Worm (Caenorhabditis elegans): ENCODE measurements around the gene faah-5.

Gene faah-5

DNA sequence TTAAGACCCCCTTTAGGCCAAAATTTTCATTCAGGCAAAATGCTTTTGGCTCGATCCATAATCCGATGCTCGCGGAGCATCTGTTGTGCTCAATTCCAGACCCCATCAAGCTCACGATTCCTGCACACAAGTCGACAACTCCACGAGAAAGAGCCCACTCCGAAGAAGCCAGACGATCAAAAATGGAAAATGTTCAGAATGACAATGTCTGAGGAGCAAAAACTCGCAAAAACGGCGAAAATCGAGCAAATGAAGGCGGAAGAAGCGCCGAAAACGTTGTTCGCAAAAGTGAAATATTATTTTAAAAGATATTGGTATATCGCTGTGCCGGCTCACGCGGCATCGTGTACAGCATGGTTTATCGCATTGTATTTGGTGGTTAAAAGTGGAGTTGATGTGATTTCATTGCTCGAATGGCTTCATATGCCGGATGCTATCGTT lies 30.4 kb upstream of the faah-5 start, which contains the start of gene Y56A3A.22 (continued):
- TF ChIP-seq ZK546.5 (tag; optimal IDR thresholded peaks at IDR 0.05) (no peak), daf-12 (tag; optimal IDR thresholded peaks at IDR 0.05) (no peak), fkh-10 (GFP tag; optimal IDR thresholded peaks at IDR 0.05) (no peak), lir-3 (tag; optimal IDR thresholded peaks at IDR 0.05) (no peak), mdl-1 (tag; optimal IDR thresholded peaks at IDR 0.05) (no peak), R02D3.7 (tag; optimal IDR thresholded peaks at IDR 0.05) (no peak), dmd-8 (GFP tag; IDR thresholded peaks at IDR 0.05) (no peak)

DNA sequence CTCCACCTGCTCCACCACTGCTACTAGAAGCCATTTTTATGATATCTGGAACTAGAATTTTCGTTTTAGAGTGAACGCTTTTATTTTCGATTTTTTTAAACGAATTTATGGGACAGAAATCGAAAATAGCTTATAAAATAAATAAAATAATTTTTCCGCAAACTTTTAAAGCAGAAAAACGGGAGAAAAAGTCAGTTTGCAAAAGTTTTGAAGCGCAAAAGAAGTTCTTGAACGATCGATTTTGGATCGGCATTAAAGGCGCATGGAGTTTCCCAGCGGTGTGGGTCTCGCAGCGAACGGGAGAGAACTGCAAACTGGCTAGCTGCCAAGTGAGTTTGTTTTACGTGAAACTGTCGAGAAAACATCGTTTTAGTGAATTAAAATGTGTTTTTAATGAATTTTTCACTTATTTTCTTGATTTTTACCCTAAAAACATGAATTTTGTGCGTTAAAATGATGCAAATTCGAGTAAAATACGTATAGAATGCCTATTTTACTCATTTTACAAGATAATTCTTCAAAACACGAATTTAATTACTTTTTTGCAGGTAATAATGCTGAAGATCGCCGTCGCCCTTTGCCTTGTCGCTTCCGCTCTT lies 29.1 kb upstream of the faah-5 start, which contains the start of the genes ccf-1 and trap-4:
TSS of gene ccf-1 (minus strand) at position 51 of the 599 bp plus-strand sequence.
TSS of gene trap-4 (plus strand) at position 549 of the 599 bp plus-strand sequence.
- TF ChIP-seq dve-1 (tag; optimal IDR thresholded peaks at IDR 0.05; ENCODE audit: insufficient read depth) (peak; percentile 72), dpl-1 (GFP tag; optimal IDR thresholded peaks at IDR 0.05) (peak; percentile 72), aha-1 (tag) (peak; percentile 36), lin-13 (GFP tag; optimal IDR thresholded peaks at IDR 0.05) (peak; percentile 3), lin-38 (GFP tag; IDR thresholded peaks at IDR 0.05) (peak; percentile 55), pqm-1 (tag; optimal IDR thresholded peaks at IDR 0.05) (no peak), mdl-1 (tag; optimal IDR thresholded peaks at IDR 0.05) (no peak), dmd-6 (GFP tag; IDR thresholded peaks at IDR 0.05) (no peak), nhr-77 (tag; optimal IDR thresholded peaks at IDR 0.05) (peak; percentile 11), lin-1 (GFP tag; IDR thresholded peaks at IDR 0.05) (no peak), nhr-28 (tag; optimal IDR thresholded peaks at IDR 0.05) (peak; percentile 32), nhr-25 (tag; optimal IDR thresholded peaks at IDR 0.05; ENCODE audit: borderline replicate concordance, insufficient read depth) (peak; percentile 40), ZK337.2 (GFP tag; IDR thresholded peaks at IDR 0.05) (no peak), spr-3 (GFP tag; optimal IDR thresholded peaks at IDR 0.05) (no peak), mes-2 (tag; optimal IDR thresholded peaks at IDR 0.05; ENCODE audit: poor library complexity, severe bottlenecking) (peak; percentile 83), rbr-2 (tag; optimal IDR thresholded peaks at IDR 0.05) (peak; percentile 39), hif-1 (tag; optimal IDR thresholded peaks at IDR 0.05) (peak in 1 of 2 experiments; percentile 45), D1046.2 (GFP tag; IDR thresholded peaks at IDR 0.05) (no peak), nhr-102 (tag; optimal IDR thresholded peaks at IDR 0.05) (no peak), hlh-30 (tag; optimal IDR thresholded peaks at IDR 0.05; ENCODE audit: insufficient read depth) (peak; percentile 22), daf-16 (GFP tag; optimal IDR thresholded peaks at IDR 0.05) (no peak), daf-16 (tag; optimal IDR thresholded peaks at IDR 0.05) (peak; percentile 21), unc-62 (GFP tag; optimal IDR thresholded peaks at IDR 0.05 in 1 of 2) (peak in 1 of 2 experiments; percentile 8), unc-62 (tag; optimal IDR thresholded peaks at IDR 0.05) (no peak), lsy-2 (tag; optimal IDR thresholded peaks at IDR 0.05) (peak in 1 of 2 experiments; percentile 80), ZK546.5 (tag; optimal IDR thresholded peaks at IDR 0.05) (no peak), mep-1 (tag; optimal IDR thresholded peaks at IDR 0.05) (peak; percentile 58), hlh-11 (tag; optimal IDR thresholded peaks at IDR 0.05) (peak; percentile 51)

DNA sequence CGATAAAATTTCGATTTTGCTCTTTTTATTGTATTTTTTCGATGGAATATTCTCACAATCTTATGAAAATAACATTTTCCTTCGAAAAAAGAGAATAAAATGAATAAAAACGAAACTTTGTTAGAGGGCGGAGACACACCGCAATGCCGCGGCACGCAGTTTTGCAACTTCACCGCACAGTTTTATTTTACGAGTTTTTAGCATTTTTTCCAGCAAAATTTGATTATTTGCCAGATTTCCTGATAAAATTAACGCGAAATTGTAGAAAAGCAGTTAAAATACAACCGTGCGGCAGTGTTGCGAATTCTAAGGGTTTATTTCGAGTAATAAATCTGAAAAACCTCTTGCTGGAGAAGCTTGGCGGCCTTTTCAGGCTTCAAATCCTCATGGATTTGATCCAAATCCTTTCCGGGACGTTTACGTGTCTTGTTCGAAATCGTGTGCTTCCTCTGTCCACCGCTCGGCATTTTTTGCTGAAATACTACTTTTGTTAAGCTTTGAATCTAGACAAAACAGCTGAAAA lies 27.1 kb upstream of the faah-5 start, which contains the start of gene znf-593:
TSS of gene znf-593 (minus strand) at position 473 of the 523 bp plus-strand sequence.
- TF ChIP-seq dve-1 (tag; optimal IDR thresholded peaks at IDR 0.05; ENCODE audit: insufficient read depth) (peak; percentile 47), aha-1 (tag) (peak; percentile 52), spr-3 (GFP tag; optimal IDR thresholded peaks at IDR 0.05) (no peak), zfp-3 (GFP tag; conservative IDR thresholded peaks at IDR 0.05) (0 out of 2 replicates have a peak, but pooled peaks have one; percentile 30), F10B5.3 (tag; optimal IDR thresholded peaks at IDR 0.05) (peak; percentile 13), egl-43 (GFP tag; IDR thresholded peaks at IDR 0.05) (no peak), Y48G9A.11 (GFP tag; IDR thresholded peaks at IDR 0.05) (no peak), daf-19 (GFP tag; conservative IDR thresholded peaks at IDR 0.05) (no peak), T26A8.4 (GFP tag; IDR thresholded peaks at IDR 0.05) (peak; percentile 56), tag-97 (GFP tag; IDR thresholded peaks at IDR 0.05) (no peak), D1046.2 (GFP tag; IDR thresholded peaks at IDR 0.05) (no peak), snpc-4 (tag; optimal IDR thresholded peaks at IDR 0.05) (no peak), vab-7 (GFP tag; IDR thresholded peaks at IDR 0.05) (no peak), unc-62 (GFP tag; optimal IDR thresholded peaks at IDR 0.05 in 1 of 2) (no peak), unc-62 (tag; optimal IDR thresholded peaks at IDR 0.05) (no peak), nhr-237 (tag; optimal IDR thresholded peaks at IDR 0.05) (no peak), lsy-2 (tag; optimal IDR thresholded peaks at IDR 0.05) (peak in 1 of 2 experiments; percentile 30), php-3 (GFP tag; IDR thresholded peaks at IDR 0.05) (peak; percentile 49; the same call in 1 of the 2 replicates), nhr-102 (tag; optimal IDR thresholded peaks at IDR 0.05) (no peak), ztf-7 (tag; optimal IDR thresholded peaks at IDR 0.05) (no peak), Y5F2A.4 (GFP tag; optimal IDR thresholded peaks at IDR 0.05) (peak; percentile 55), unc-39 (tag; optimal IDR thresholded peaks at IDR 0.05) (no peak)

All from whole organism, L4 larva.